Fruit fly (Drosophila melanogaster): ENCODE measurements around the gene Poxm.

Gene Poxm

dm6 chr3R:8356626-8357290 is 23.2 kb upstream of the Poxm start, which contains the start of gene stck (continued):
- no peak for TF ChIP-seq D19A (tag; optimal IDR thresholded peaks at IDR 0.05)
- TF ChIP-seq ind (GFP tag; optimal IDR thresholded peaks at IDR 0.05) = no peak
- TF ChIP-seq Blimp-1 (GFP tag; optimal IDR thresholded peaks at IDR 0.05) = no peak
- TF ChIP-seq vfl (GFP tag; optimal IDR thresholded peaks at IDR 0.05) = no peak
- no peak for TF ChIP-seq CG10654 (GFP tag; optimal IDR thresholded peaks at IDR 0.05)
- no peak for TF ChIP-seq C15 (GFP tag; IDR thresholded peaks at IDR 0.05)
- no peak for TF ChIP-seq CG12769 (tag; optimal IDR thresholded peaks at IDR 0.05)
- peak; percentile 26 for TF ChIP-seq CG1603 (tag; optimal IDR thresholded peaks at IDR 0.05)
- peak; percentile 54; the same call in 2 of the 3 replicates for TF ChIP-seq row (GFP tag; IDR thresholded peaks at IDR 0.05)
- TF ChIP-seq Opbp (GFP tag; IDR thresholded peaks at IDR 0.05; ENCODE audit: partially characterized antibody) = peak; percentile 61
- no peak for TF ChIP-seq CG18476 (GFP tag; optimal IDR thresholded peaks at IDR 0.05)
- no peak for TF ChIP-seq CG13123 (GFP tag; optimal IDR thresholded peaks at IDR 0.05)
- TF ChIP-seq salm (tag; optimal IDR thresholded peaks at IDR 0.05) = no peak
- TF ChIP-seq CG7372 (GFP tag; IDR thresholded peaks at IDR 0.05) = no peak
- no peak for TF ChIP-seq da (GFP tag; optimal IDR thresholded peaks at IDR 0.05)
- TF ChIP-seq CG10543 (GFP tag; optimal IDR thresholded peaks at IDR 0.05) = peak; percentile 39
- no peak for TF ChIP-seq Atf3 (GFP tag; optimal IDR thresholded peaks at IDR 0.05)
- TF ChIP-seq Doc2 (GFP tag; IDR thresholded peaks at IDR 0.05) = no peak
- peak; percentile 71; the same call in 1 of the 2 replicates for TF ChIP-seq amos (GFP tag; IDR thresholded peaks at IDR 0.05; ENCODE audit: partially characterized antibody)
- no peak; the same call in 1 of the 2 replicates for TF ChIP-seq CG17328 (GFP tag; IDR thresholded peaks at IDR 0.05)
- TF ChIP-seq CG4328 (GFP tag; optimal IDR thresholded peaks at IDR 0.05) = no peak
- no peak for TF ChIP-seq CG8290 (GFP tag; optimal IDR thresholded peaks at IDR 0.05)
- peak in 1 of 2 experiments; percentile 27 for TF ChIP-seq CG8290 (tag; optimal IDR thresholded peaks at IDR 0.05)
- TF ChIP-seq NC2α (GFP tag; optimal IDR thresholded peaks at IDR 0.05) = no peak
- TF ChIP-seq bcd (GFP tag; optimal IDR thresholded peaks at IDR 0.05) = peak; percentile 4
- TF ChIP-seq br (optimal IDR thresholded peaks at IDR 0.05) = no peak
- TF ChIP-seq esg (GFP tag; conservative IDR thresholded peaks at IDR 0.05) = no peak
- TF ChIP-seq CG10462 (GFP tag; optimal IDR thresholded peaks at IDR 0.05) = no peak
- TF ChIP-seq Max (GFP tag; optimal IDR thresholded peaks at IDR 0.05) = no peak
- no peak for TF ChIP-seq Hey (tag; optimal IDR thresholded peaks at IDR 0.05)
- TF ChIP-seq CG3281 (GFP tag; optimal IDR thresholded peaks at IDR 0.05) = no peak
- TF ChIP-seq CG6654 (GFP tag; optimal IDR thresholded peaks at IDR 0.05) = no peak
- TF ChIP-seq CG9817 (tag; optimal IDR thresholded peaks at IDR 0.05) = no peak
- no peak for TF ChIP-seq wor (GFP tag; IDR thresholded peaks at IDR 0.05)
- no peak for TF ChIP-seq CG14441 (GFP tag; IDR thresholded peaks at IDR 0.05)
- no peak for TF ChIP-seq Adf1 (GFP tag; IDR thresholded peaks at IDR 0.05)
- no peak for TF ChIP-seq CG8478 (optimal IDR thresholded peaks at IDR 0.05)
- TF ChIP-seq abd-A (tag; optimal IDR thresholded peaks at IDR 0.05) = peak; percentile 5
- no peak for TF ChIP-seq mam (GFP tag; optimal IDR thresholded peaks at IDR 0.05)
- no peak for TF ChIP-seq Atf6 (GFP tag; IDR thresholded peaks at IDR 0.05)
- no peak for TF ChIP-seq D (optimal IDR thresholded peaks at IDR 0.05)
- TF ChIP-seq D (GFP tag; optimal IDR thresholded peaks at IDR 0.05) = no peak
- no peak for TF ChIP-seq ken (GFP tag; IDR thresholded peaks at IDR 0.05)
- no peak for TF ChIP-seq onecut (GFP tag; IDR thresholded peaks at IDR 0.05)
- TF ChIP-seq CG2202 (tag; optimal IDR thresholded peaks at IDR 0.05) = no peak
- no peak for TF ChIP-seq tup (GFP tag; optimal IDR thresholded peaks at IDR 0.05)
- no peak; the same call in 1 of the 2 replicates for TF ChIP-seq chm (GFP tag; IDR thresholded peaks at IDR 0.05)
- TF ChIP-seq kah (GFP tag; optimal IDR thresholded peaks at IDR 0.05) = no peak
- TF ChIP-seq Med (GFP tag) = peak; percentile 64
- TF ChIP-seq crp (GFP tag; optimal IDR thresholded peaks at IDR 0.05) = peak in 1 of 2 experiments; percentile 16
- TF ChIP-seq CG4707 (GFP tag; optimal IDR thresholded peaks at IDR 0.05) = no peak
- TF ChIP-seq gcm2 (GFP tag; optimal IDR thresholded peaks at IDR 0.05) = no peak
